Worm (Caenorhabditis elegans) whole organism, late embryonic: ENCODE measurements around the gene rsf-1.

Experiments used
- C08G9.2 ChIP-seq: sonication (generic microtip); optimal IDR thresholded peaks from 2 replicates; lab custom pipeline; 2016; ENCODE audit warnings: mild to moderate bottlenecking, missing genetic modification characterization, moderate library complexity, missing compliant biosample characterization
- C38D4.7 ChIP-seq: fragments of 200-800 bp; sonication (Bioruptor generic); optimal IDR thresholded peaks from 2 replicates; lab custom pipeline; 2018; ENCODE audit warnings: mild to moderate bottlenecking, missing genetic modification characterization, moderate library complexity, missing compliant biosample characterization
- T23F11.4 ChIP-seq: fragments of 200-800 bp; sonication (Bioruptor generic); optimal IDR thresholded peaks from 2 replicates; lab custom pipeline; 2018; ENCODE audit warnings: mild to moderate bottlenecking, missing genetic modification characterization, missing compliant biosample characterization
- Y22D7AL.16 ChIP-seq: sonication (generic microtip); optimal IDR thresholded peaks from 2 replicates; lab custom pipeline; 2016; ENCODE audit warnings: missing genetic modification characterization, missing compliant biosample characterization
- ama-1 ChIP-seq: fragments of 150-350 bp; optimal IDR thresholded peaks from 2 replicates; lab custom pipeline; 2014
- ceh-18 ChIP-seq: sonication (generic microtip); optimal IDR thresholded peaks from 2 replicates; lab custom pipeline; 2016; ENCODE audit warnings: missing genetic modification characterization, missing compliant biosample characterization
- ceh-2 ChIP-seq: sonication (generic microtip); optimal IDR thresholded peaks from 2 replicates; lab custom pipeline; 2016; ENCODE audit warnings: missing genotype, missing genetic modification characterization, missing compliant biosample characterization
- ceh-22 ChIP-seq: sonication (generic microtip); optimal IDR thresholded peaks from 2 replicates; lab custom pipeline; 2017; ENCODE audit warnings: missing biosample characterization, missing genetic modification characterization
- ceh-30 ChIP-seq: fragments of 150-350 bp; optimal IDR thresholded peaks from 2 replicates; lab custom pipeline; 2014; ENCODE audit warnings: missing biosample characterization, missing genetic modification characterization
- ceh-31 ChIP-seq: sonication (generic microtip); optimal IDR thresholded peaks from 2 replicates; lab custom pipeline; 2016; ENCODE audit warnings: missing genetic modification characterization, missing compliant biosample characterization
- ceh-45 ChIP-seq: fragments of 200-800 bp; sonication (Bioruptor generic); IDR thresholded peaks from 2 replicates; pipeline ENCODE4 v1.3.6; 2022; ENCODE audit warnings: missing genetic modification reagents, missing genetic modification characterization, missing compliant biosample characterization
- ceh-48 ChIP-seq: sonication (generic microtip); optimal IDR thresholded peaks from 2 replicates; lab custom pipeline; 2016; ENCODE audit warnings: missing genetic modification characterization, inconsistent platforms, missing compliant biosample characterization
- ceh-6 ChIP-seq: fragments of 200-800 bp; sonication (Bioruptor generic); optimal IDR thresholded peaks from 2 replicates; lab custom pipeline; 2018; ENCODE audit warnings: mild to moderate bottlenecking, missing genetic modification characterization, missing compliant biosample characterization
- ceh-9 ChIP-seq: sonication (generic microtip); optimal IDR thresholded peaks from 2 replicates; lab custom pipeline; 2016; ENCODE audit warnings: mild to moderate bottlenecking, missing genetic modification characterization, inconsistent platforms, missing compliant biosample characterization
- che-1 ChIP-seq: sonication (generic microtip); optimal IDR thresholded peaks from 2 replicates; lab custom pipeline; 2016; ENCODE audit warnings: mild to moderate bottlenecking, missing genetic modification characterization, missing compliant biosample characterization
- dve-1 ChIP-seq: sonication (generic microtip); optimal IDR thresholded peaks from 2 replicates; lab custom pipeline; 2017; ENCODE audit warnings: antibody characterized with exemption, mild to moderate bottlenecking, missing genetic modification characterization, missing compliant biosample characterization
- elt-4 ChIP-seq: sonication (generic microtip); optimal IDR thresholded peaks from 2 replicates; lab custom pipeline; 2016; ENCODE audit warnings: missing genetic modification characterization, missing compliant biosample characterization
- ets-4 ChIP-seq: sonication (generic microtip); optimal IDR thresholded peaks from 2 replicates; lab custom pipeline; 2016; ENCODE audit warnings: missing genetic modification characterization, missing compliant biosample characterization
- fax-1 ChIP-seq: sonication (generic microtip); optimal IDR thresholded peaks from 2 replicates; lab custom pipeline; 2016; ENCODE audit warnings: missing genotype, missing genetic modification characterization, missing compliant biosample characterization
- fkh-10 ChIP-seq: fragments of 150-350 bp; optimal IDR thresholded peaks from 2 replicates; lab custom pipeline; 2014; ENCODE audit warnings: missing biosample characterization, missing genetic modification reagents, missing genetic modification characterization
- gmeb-2 ChIP-seq: sonication (generic microtip); optimal IDR thresholded peaks from 2 replicates; lab custom pipeline; 2016; ENCODE audit warnings: missing genetic modification characterization, inconsistent platforms, missing compliant biosample characterization
- hlh-13 ChIP-seq: fragments of 200-800 bp; sonication (Bioruptor generic); optimal IDR thresholded peaks from 2 replicates; lab custom pipeline; 2018; ENCODE audit warnings: mild to moderate bottlenecking, missing genetic modification characterization, missing compliant biosample characterization
- hlh-6 ChIP-seq: sonication (generic microtip); optimal IDR thresholded peaks from 2 replicates; lab custom pipeline; 2016; ENCODE audit warnings: missing genotype, missing genetic modification characterization, missing compliant biosample characterization
- hlh-8 ChIP-seq: sonication (generic microtip); optimal IDR thresholded peaks from 2 replicates; lab custom pipeline; 2016; ENCODE audit warnings: missing genotype, missing genetic modification characterization, missing compliant biosample characterization
- lim-6 ChIP-seq: sonication (generic microtip); optimal IDR thresholded peaks from 2 replicates; lab custom pipeline; 2016; ENCODE audit warnings: missing genetic modification characterization, missing compliant biosample characterization
- lin-11 ChIP-seq: fragments of 200-800 bp; sonication (Bioruptor generic); optimal IDR thresholded peaks from 2 replicates; lab custom pipeline; 2018; ENCODE audit warnings: mild to moderate bottlenecking, missing genetic modification characterization, missing compliant biosample characterization
- nhr-11 ChIP-seq: fragments of 150-350 bp; optimal IDR thresholded peaks from 2 replicates; lab custom pipeline; 2014; ENCODE audit warnings: missing biosample characterization, missing genetic modification characterization
- nhr-232 ChIP-seq: sonication (generic microtip); optimal IDR thresholded peaks from 2 replicates; lab custom pipeline; 2016; ENCODE audit warnings: missing genetic modification characterization, missing compliant biosample characterization
- npax-4 ChIP-seq: sonication (generic microtip); optimal IDR thresholded peaks from 2 replicates; lab custom pipeline; 2016; ENCODE audit warnings: missing genetic modification characterization, missing compliant biosample characterization
- pag-3 ChIP-seq: sonication (generic microtip); optimal IDR thresholded peaks from 2 replicates; lab custom pipeline; 2016; ENCODE audit warnings: missing compliant biosample characterization, missing genetic modification characterization, borderline replicate concordance
- pax-1 ChIP-seq: fragments of 150-350 bp; optimal IDR thresholded peaks from 2 replicates; lab custom pipeline; 2014; ENCODE audit warnings: missing biosample characterization, missing genetic modification characterization
- pha-2 ChIP-seq: sonication (generic microtip); optimal IDR thresholded peaks from 2 replicates; lab custom pipeline; 2017; ENCODE audit warnings: mild to moderate bottlenecking, missing genetic modification characterization, missing compliant biosample characterization
- pha-4 ChIP-seq: fragments of 150-350 bp; optimal IDR thresholded peaks from 2 replicates; lab custom pipeline; 2018; ENCODE audit warnings: missing biosample characterization, missing genetic modification reagents, missing genetic modification characterization
- pros-1 ChIP-seq: fragments of 150-350 bp; optimal IDR thresholded peaks from 2 replicates; lab custom pipeline; 2014; ENCODE audit warnings: missing biosample characterization, missing genetic modification reagents, missing genetic modification characterization
- ref-2 ChIP-seq: sonication (generic microtip); optimal IDR thresholded peaks from 2 replicates; lab custom pipeline; 2016; ENCODE audit warnings: missing genetic modification characterization, missing compliant biosample characterization
- rnt-1 ChIP-seq: sonication (generic microtip); optimal IDR thresholded peaks from 2 replicates; lab custom pipeline; 2016; ENCODE audit warnings: missing genetic modification characterization, missing compliant biosample characterization
- sdc-2 ChIP-seq: sonication (generic microtip); optimal IDR thresholded peaks from 2 replicates; lab custom pipeline; 2016; ENCODE audit warnings: missing genotype, missing genetic modification characterization, missing compliant biosample characterization
- tbx-2 ChIP-seq: sonication (generic microtip); optimal IDR thresholded peaks from 2 replicates; lab custom pipeline; 2016; ENCODE audit warnings: missing genetic modification characterization, missing compliant biosample characterization
- tbx-7 ChIP-seq: sonication (generic microtip); optimal IDR thresholded peaks from 2 replicates; lab custom pipeline; 2016; ENCODE audit warnings: missing genotype, missing genetic modification characterization, missing compliant biosample characterization
- ttx-3 ChIP-seq: sonication (generic microtip); optimal IDR thresholded peaks from 2 replicates; lab custom pipeline; 2016; ENCODE audit warnings: missing genetic modification reagents, missing genetic modification characterization, missing compliant biosample characterization
- unc-3 ChIP-seq, 2 experiments: fragments of 200-800 bp in 1 of 2; sonication (Bioruptor generic) in 1 of 2; sonication (generic microtip) in 1 of 2; conservative IDR thresholded peaks in 1 of 2; optimal IDR thresholded peaks in 1 of 2; 2 replicates each; pipeline versions ENCODE4 v1.3.6 to Lab custom; 2016 to 2022; ENCODE audit warnings: missing compliant biosample characterization in 2 of 2, missing genetic modification characterization in 2 of 2, missing genetic modification reagents in 1 of 2
- unc-42 ChIP-seq: sonication (generic microtip); optimal IDR thresholded peaks from 2 replicates; lab custom pipeline; 2016; ENCODE audit warnings: missing genotype, missing genetic modification characterization, missing compliant biosample characterization
- unc-55 ChIP-seq: sonication (generic microtip); optimal IDR thresholded peaks from 2 replicates; lab custom pipeline; 2017; ENCODE audit warnings: missing biosample characterization, missing genetic modification reagents, missing genetic modification characterization
- unc-86 ChIP-seq: sonication (generic microtip); optimal IDR thresholded peaks from 2 replicates; lab custom pipeline; 2016; ENCODE audit warnings: missing genetic modification characterization, missing compliant biosample characterization
- zip-5 ChIP-seq: sonication (generic microtip); optimal IDR thresholded peaks from 2 replicates; lab custom pipeline; 2016; ENCODE audit warnings: missing genetic modification characterization, missing compliant biosample characterization
- ztf-16 ChIP-seq: sonication (generic microtip); optimal IDR thresholded peaks from 2 replicates; lab custom pipeline; 2017; ENCODE audit warnings: missing genetic modification characterization, missing compliant biosample characterization

The rsf-1 gene

ce11 chrII:11293433-11293832 lies 12.8 kb upstream of the rsf-1 start, which contains the start of gene C47G2.4 (continued):
- TF ChIP-seq lin-11 (tag; lab: Kevin White, UChicago) (no peak), pag-3 (tag; lab: Kevin White, UChicago) (no peak), gmeb-2 (tag; lab: Kevin White, UChicago) (no peak), ceh-30 (no peak), lim-6 (tag; lab: Kevin White, UChicago) (no peak), rnt-1 (tag; lab: Kevin White, UChicago) (peak; percentile 53), hlh-13 (GFP tag; lab: Kevin White, UChicago) (no peak), ceh-22 (no peak), unc-86 (tag; lab: Kevin White, UChicago) (no peak), C08G9.2 (tag; lab: Kevin White, UChicago) (peak; percentile 27), unc-3 (GFP tag; conservative IDR thresholded peaks at IDR 0.05; lab: Robert Waterston, UW) (no peak), unc-3 (tag; optimal IDR thresholded peaks at IDR 0.05; lab: Kevin White, UChicago) (no peak), hlh-6 (no peak), ztf-16 (tag; lab: Kevin White, UChicago) (no peak), fax-1 (tag; lab: Kevin White, UChicago) (no peak), hlh-8 (tag; lab: Kevin White, UChicago) (no peak), ttx-3 (tag; lab: Kevin White, UChicago) (no peak), che-1 (tag; lab: Kevin White, UChicago) (no peak), ceh-9 (tag; lab: Kevin White, UChicago) (no peak), ceh-31 (tag; lab: Kevin White, UChicago) (peak; percentile 55), nhr-232 (tag; lab: Kevin White, UChicago) (no peak), ets-4 (peak; percentile 40), tbx-2 (no peak), ceh-45 (GFP tag; lab: Robert Waterston, UW) (no peak), elt-4 (tag; lab: Kevin White, UChicago) (no peak), pros-1 (tag; lab: Kevin White, UChicago) (peak; percentile 35), sdc-2 (tag; lab: Kevin White, UChicago) (no peak), T23F11.4 (GFP tag; lab: Kevin White, UChicago) (no peak), tbx-7 (no peak), ref-2 (tag; lab: Kevin White, UChicago) (peak; percentile 22), pha-4 (tag; lab: Kevin White, UChicago) (no peak), unc-55 (GFP tag; lab: Kevin White, UChicago) (no peak), pha-2 (tag; lab: Kevin White, UChicago) (no peak), ceh-6 (no peak), ceh-18 (peak; percentile 13), C38D4.7 (GFP tag; lab: Kevin White, UChicago) (no peak), ceh-48 (tag; lab: Kevin White, UChicago) (no peak), nhr-11 (tag; lab: Kevin White, UChicago) (no peak), ama-1 (no peak), zip-5 (tag; lab: Kevin White, UChicago) (no peak), ceh-2 (tag; lab: Kevin White, UChicago) (no peak), pax-1 (no peak), npax-4 (tag; lab: Kevin White, UChicago) (no peak), dve-1 (tag; lab: Kevin White, UChicago) (no peak)
- TF ChIP-seq, all 69 proteins: peak for 10

DNA sequence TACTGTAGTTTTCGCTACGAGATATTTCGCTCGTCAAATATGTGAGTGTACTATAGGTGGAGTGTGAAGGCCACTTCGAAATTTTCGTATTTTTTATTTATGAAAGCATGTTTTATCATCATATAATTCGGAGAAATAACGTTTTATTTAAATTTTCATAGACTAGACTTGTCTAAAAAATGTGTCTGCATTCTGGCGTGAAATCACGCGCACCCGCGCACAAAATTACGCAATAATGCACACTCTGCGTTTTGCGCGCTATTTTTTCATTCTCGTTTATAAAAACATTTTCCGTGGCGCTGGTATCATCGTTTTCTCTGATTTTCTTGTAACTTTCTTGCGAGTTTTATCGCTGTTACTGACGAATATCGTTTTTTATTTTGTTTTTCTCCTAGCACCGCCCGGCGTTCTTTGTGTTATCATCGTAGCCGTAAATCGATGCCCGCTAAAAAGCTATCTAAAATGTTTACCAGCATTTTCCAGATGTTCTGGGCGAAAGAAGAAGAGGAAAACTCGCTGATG lies 8.9 kb upstream of the rsf-1 start, which contains the start of gene saps-1:
saps-1 (plus strand) TSS at position 472 of the 522 bp plus-strand sequence.
- no peak for TF ChIP-seq unc-42 (tag; lab: Kevin White, UChicago)
- no peak for TF ChIP-seq ceh-48 (tag; lab: Kevin White, UChicago)
- TF ChIP-seq ceh-6: no peak
- TF ChIP-seq fkh-10 (GFP tag; lab: Kevin White, UChicago): no peak
- no peak for TF ChIP-seq ceh-2 (tag; lab: Kevin White, UChicago)
- no peak for TF ChIP-seq Y22D7AL.16 (tag; lab: Kevin White, UChicago)
- no peak for TF ChIP-seq tbx-7
- no peak for TF ChIP-seq gmeb-2 (tag; lab: Kevin White, UChicago)
